Fruit fly (Drosophila melanogaster) whole organism, embryonic: ENCODE data around the gene CG15170.
A peak's percentile ranks its signal among the peaks of the same experiment; 100 is the strongest.

Experiments
- ATbp ChIP-seq: fragments of 200-800 bp; sonication (Bioruptor generic); optimal IDR thresholded peaks from 2 replicates; lab custom pipeline; 2017; ENCODE audit warnings: missing biosample characterization, mild to moderate bottlenecking, missing genetic modification characterization, missing genetic modification reagents
- Antp ChIP-seq: fragments of 200-800 bp; sonication (Bioruptor generic); optimal IDR thresholded peaks from 3 replicates; lab custom pipeline; 2016; ENCODE audit warnings: missing biosample characterization, missing genetic modification characterization
- Atf6 ChIP-seq: fragments of 200-800 bp; sonication (Bioruptor generic); IDR thresholded peaks from 2 replicates; pipeline ENCODE4 v1.3.6; 2022; ENCODE audit warnings: missing biosample characterization, missing genetic modification characterization
- BtbVII ChIP-seq: fragments of 200-800 bp; sonication (Bioruptor generic); optimal IDR thresholded peaks from 3 replicates; lab custom pipeline; 2017; ENCODE audit warnings: missing biosample characterization, mild to moderate bottlenecking, missing genetic modification characterization
- CG10209 ChIP-seq: fragments of 200-800 bp; sonication (Bioruptor generic); optimal IDR thresholded peaks from 3 replicates; lab custom pipeline; 2017; ENCODE audit warnings: missing biosample characterization, mild to moderate bottlenecking, missing genetic modification characterization, missing genetic modification reagents
- CG10267 ChIP-seq: fragments of 200-800 bp; sonication (Bioruptor generic); optimal IDR thresholded peaks from 2 replicates; lab custom pipeline; 2018; ENCODE audit warnings: missing biosample characterization, mild to moderate bottlenecking, missing genetic modification characterization, moderate library complexity
- CG10431 ChIP-seq: fragments of 200-800 bp; sonication (Bioruptor generic); optimal IDR thresholded peaks from 3 replicates; lab custom pipeline; 2018; ENCODE audit warnings: missing biosample characterization, mild to moderate bottlenecking, missing genetic modification characterization
- CG11093 ChIP-seq: fragments of 200-800 bp; sonication (Bioruptor generic); IDR thresholded peaks from 3 replicates; pipeline ENCODE4 v1.3.6; 2022; ENCODE audit warnings: missing biosample characterization, missing genetic modification characterization
- CG13296 ChIP-seq: fragments of 200-800 bp; sonication (Bioruptor generic); optimal IDR thresholded peaks from 3 replicates; lab custom pipeline; 2018; ENCODE audit warnings: missing biosample characterization, mild to moderate bottlenecking, missing genetic modification characterization
- CG1647 ChIP-seq: fragments of 200-800 bp; sonication (Bioruptor generic); optimal IDR thresholded peaks from 3 replicates; lab custom pipeline; 2016; ENCODE audit warnings: missing biosample characterization, missing genetic modification characterization
- CG17361 ChIP-seq: fragments of 200-800 bp; sonication (Bioruptor generic); IDR thresholded peaks from 3 replicates; pipeline ENCODE4 v1.3.6; 2022; ENCODE audit warnings: missing biosample characterization, missing genetic modification characterization
- CG17612 ChIP-seq: fragments of 200-800 bp; sonication (Bioruptor generic); IDR thresholded peaks from 2 replicates; pipeline ENCODE4 v1.3.6; 2022; ENCODE audit warnings: missing biosample characterization, missing genetic modification characterization
- CG17829 ChIP-seq: fragments of 200-800 bp; optimal IDR thresholded peaks from 2 replicates; lab custom pipeline; 2019; ENCODE audit warnings: missing biosample characterization, mild to moderate bottlenecking, missing genetic modification characterization, moderate library complexity
- CG17912 ChIP-seq: fragments of 200-800 bp; sonication (Bioruptor generic); optimal IDR thresholded peaks from 2 replicates; lab custom pipeline; 2018; ENCODE audit warnings: missing biosample characterization, mild to moderate bottlenecking, missing genetic modification characterization
- CG18262 ChIP-seq: fragments of 200-800 bp; optimal IDR thresholded peaks from 3 replicates; lab custom pipeline; 2019; ENCODE audit warnings: missing biosample characterization, mild to moderate bottlenecking, missing genetic modification characterization, moderate library complexity
- CG18619 ChIP-seq: fragments of 200-800 bp; sonication (Bioruptor generic); optimal IDR thresholded peaks from 3 replicates; lab custom pipeline; 2017; ENCODE audit warnings: missing biosample characterization, mild to moderate bottlenecking, missing genetic modification characterization
- CG2712 ChIP-seq: fragments of 200-800 bp; optimal IDR thresholded peaks from 3 replicates; lab custom pipeline; 2019; ENCODE audit warnings: missing biosample characterization, mild to moderate bottlenecking, missing genetic modification characterization, moderate library complexity
- CG30403 ChIP-seq: fragments of 200-800 bp; sonication (Bioruptor generic); optimal IDR thresholded peaks from 3 replicates; lab custom pipeline; 2016; ENCODE audit warnings: missing biosample characterization, missing genetic modification characterization
- CG4424 ChIP-seq: fragments of 200-800 bp; sonication (Bioruptor generic); optimal IDR thresholded peaks from 3 replicates; lab custom pipeline; 2016; ENCODE audit warnings: missing biosample characterization, missing genetic modification characterization
- CG9727 ChIP-seq: fragments of 200-800 bp; sonication (Bioruptor generic); optimal IDR thresholded peaks from 3 replicates; lab custom pipeline; 2017; ENCODE audit warnings: missing biosample characterization, mild to moderate bottlenecking, missing genetic modification characterization
- Dp ChIP-seq: fragments of 200-800 bp; sonication (Bioruptor generic); optimal IDR thresholded peaks from 2 replicates; lab custom pipeline; 2018; ENCODE audit warnings: missing biosample characterization, mild to moderate bottlenecking, missing genetic modification characterization, moderate library complexity
- Fer1 ChIP-seq: fragments of 200-800 bp; sonication (Bioruptor generic); optimal IDR thresholded peaks from 2 replicates; lab custom pipeline; 2017; ENCODE audit warnings: missing biosample characterization, mild to moderate bottlenecking, missing genetic modification characterization
- Gug ChIP-seq: fragments of 200-800 bp; sonication (Bioruptor generic); IDR thresholded peaks from 4 replicates; pipeline ENCODE4 v1.3.6; 2022; ENCODE audit warnings: missing biosample characterization, missing genetic modification characterization
- HLH54F ChIP-seq: fragments of 200-800 bp; sonication (Bioruptor generic); optimal IDR thresholded peaks from 3 replicates; lab custom pipeline; 2016; ENCODE audit warnings: missing biosample characterization, missing genetic modification characterization
- Hmr ChIP-seq: fragments of 200-800 bp; sonication (Bioruptor generic); optimal IDR thresholded peaks from 3 replicates; lab custom pipeline; 2017; ENCODE audit warnings: mild to moderate bottlenecking, missing biosample characterization, missing genetic modification reagents, missing genetic modification characterization
- Neu2 ChIP-seq: fragments of 200-800 bp; sonication (Bioruptor generic); optimal IDR thresholded peaks from 3 replicates; lab custom pipeline; 2016; ENCODE audit warnings: missing biosample characterization, missing genetic modification characterization, borderline replicate concordance
- Sin3A ChIP-seq: fragments of >200 bp; optimal IDR thresholded peaks from 2 replicates; lab custom pipeline; 2018
- Taf1 ChIP-seq: fragments of 200-800 bp; sonication (Bioruptor generic); IDR thresholded peaks from 2 replicates; pipeline ENCODE4 v1.3.6; 2022; ENCODE audit warnings: missing biosample characterization, missing genetic modification characterization
- Xbp1 ChIP-seq: fragments of 200-800 bp; sonication (Bioruptor generic); optimal IDR thresholded peaks from 3 replicates; lab custom pipeline; 2016; ENCODE audit warnings: missing biosample characterization, mild to moderate bottlenecking, missing genetic modification characterization
- Xrp1 ChIP-seq: fragments of 200-800 bp; sonication (Bioruptor generic); IDR thresholded peaks from 2 replicates; pipeline ENCODE4 v1.3.6; 2022; ENCODE audit warnings: missing biosample characterization, missing genetic modification characterization
- bcd ChIP-seq: fragments of 200-800 bp; sonication (Bioruptor generic); optimal IDR thresholded peaks from 2 replicates; lab custom pipeline; 2017; ENCODE audit warnings: missing biosample characterization, mild to moderate bottlenecking, missing genetic modification characterization
- cas ChIP-seq: fragments of 200-800 bp; sonication (Bioruptor generic); IDR thresholded peaks from 2 replicates; pipeline ENCODE4 v1.3.6; 2022; ENCODE audit warnings: missing biosample characterization, missing genetic modification characterization
- dmrt11E ChIP-seq: fragments of 200-800 bp; sonication (Bioruptor generic); optimal IDR thresholded peaks from 3 replicates; lab custom pipeline; 2018; ENCODE audit warnings: missing biosample characterization, mild to moderate bottlenecking, missing genetic modification characterization, moderate library complexity
- gro ChIP-seq: fragments of 200-800 bp; sonication (Bioruptor generic); optimal IDR thresholded peaks from 2 replicates; lab custom pipeline; 2016; ENCODE audit warnings: missing biosample characterization, missing genetic modification characterization
- hth ChIP-seq: fragments of >200 bp; optimal IDR thresholded peaks from 2 replicates; lab custom pipeline; 2017; ENCODE audit warnings: inconsistent platforms
- luna ChIP-seq: fragments of 200-800 bp; sonication (Bioruptor generic); optimal IDR thresholded peaks from 2 replicates; lab custom pipeline; 2016; ENCODE audit warnings: missing biosample characterization, missing genetic modification characterization
- mam ChIP-seq: fragments of 200-800 bp; sonication (Bioruptor generic); optimal IDR thresholded peaks from 3 replicates; lab custom pipeline; 2016; ENCODE audit warnings: missing biosample characterization, missing genetic modification characterization
- mld ChIP-seq: fragments of 200-800 bp; sonication (Bioruptor generic); IDR thresholded peaks from 3 replicates; pipeline ENCODE4 v1.3.6; 2022; ENCODE audit warnings: missing biosample characterization, missing genetic modification characterization; ENCODE audit not compliant: partially characterized antibody
- nmo ChIP-seq: fragments of 200-800 bp; sonication (Bioruptor generic); optimal IDR thresholded peaks from 2 replicates; lab custom pipeline; 2018; ENCODE audit warnings: missing biosample characterization, mild to moderate bottlenecking, missing genetic modification characterization, moderate library complexity
- oc ChIP-seq: fragments of 200-800 bp; sonication (Bioruptor generic); optimal IDR thresholded peaks from 2 replicates; lab custom pipeline; 2018; ENCODE audit warnings: missing biosample characterization, mild to moderate bottlenecking, missing genetic modification characterization, moderate library complexity
- pan ChIP-seq, 4 experiments: fragments of >200 bp in 3 of 4; fragments of 200-800 bp in 1 of 4; sonication (Bioruptor generic) in 1 of 4; optimal IDR thresholded peaks in 3 of 4; IDR thresholded peaks in 1 of 4; 2 replicates each; pipeline versions ENCODE4 v1.3.6 to Lab custom; 2017 to 2022; ENCODE audit warnings: missing biosample characterization in 2 of 4, missing genetic modification characterization in 2 of 4, mixed read lengths in 1 of 4
- prd ChIP-seq, 3 experiments: fragments of >200 bp in 2 of 3; fragments of 200-800 bp in 1 of 3; sonication (Bioruptor generic) in 1 of 3; optimal IDR thresholded peaks in 2 of 3; IDR thresholded peaks in 1 of 3; 2 replicates in 2 of 3; 3 replicates in 1 of 3; pipeline versions ENCODE4 v1.3.6 to Lab custom; 2017 to 2022; ENCODE audit warnings: missing biosample characterization in 1 of 3, missing genetic modification characterization in 1 of 3
- psq ChIP-seq: fragments of 200-800 bp; sonication (Bioruptor generic); optimal IDR thresholded peaks from 2 replicates; lab custom pipeline; 2017; ENCODE audit warnings: missing biosample characterization, missing genetic modification characterization
- schlank ChIP-seq: fragments of 200-800 bp; sonication (Bioruptor generic); optimal IDR thresholded peaks from 2 replicates; lab custom pipeline; 2018; ENCODE audit warnings: missing biosample characterization, mild to moderate bottlenecking, missing genetic modification characterization
- sens ChIP-seq: fragments of 200-800 bp; sonication (Bioruptor generic); peaks from one replicate; lab custom pipeline; 2016; ENCODE audit warnings: missing biosample characterization, missing genetic modification characterization
- seq ChIP-seq: fragments of 200-800 bp; sonication (Bioruptor generic); IDR thresholded peaks from 2 replicates; pipeline ENCODE4 v1.3.6; 2022; ENCODE audit warnings: missing biosample characterization, missing genetic modification characterization
- ssp ChIP-seq: fragments of 200-800 bp; sonication (Bioruptor generic); IDR thresholded peaks from 2 replicates; pipeline ENCODE4 v1.3.6; 2022; ENCODE audit warnings: missing biosample characterization, missing genetic modification characterization
- stc ChIP-seq: fragments of 200-800 bp; sonication (Bioruptor generic); IDR thresholded peaks from 2 replicates; pipeline ENCODE4 v1.3.6; 2022; ENCODE audit warnings: missing biosample characterization, missing genetic modification characterization
- unpg ChIP-seq: fragments of 200-800 bp; sonication (Bioruptor generic); optimal IDR thresholded peaks from 3 replicates; lab custom pipeline; 2018; ENCODE audit warnings: missing biosample characterization, mild to moderate bottlenecking, missing genetic modification characterization, moderate library complexity
- wek ChIP-seq: fragments of 200-800 bp; sonication (Bioruptor generic); optimal IDR thresholded peaks from 3 replicates; lab custom pipeline; 2018; ENCODE audit warnings: missing biosample characterization, mild to moderate bottlenecking, missing genetic modification characterization, moderate library complexity
- zfh2 ChIP-seq: fragments of 200-800 bp; sonication (Bioruptor generic); optimal IDR thresholded peaks from 2 replicates; lab custom pipeline; 2016; ENCODE audit warnings: missing biosample characterization, missing genetic modification characterization

CG15170 gene

DNA sequence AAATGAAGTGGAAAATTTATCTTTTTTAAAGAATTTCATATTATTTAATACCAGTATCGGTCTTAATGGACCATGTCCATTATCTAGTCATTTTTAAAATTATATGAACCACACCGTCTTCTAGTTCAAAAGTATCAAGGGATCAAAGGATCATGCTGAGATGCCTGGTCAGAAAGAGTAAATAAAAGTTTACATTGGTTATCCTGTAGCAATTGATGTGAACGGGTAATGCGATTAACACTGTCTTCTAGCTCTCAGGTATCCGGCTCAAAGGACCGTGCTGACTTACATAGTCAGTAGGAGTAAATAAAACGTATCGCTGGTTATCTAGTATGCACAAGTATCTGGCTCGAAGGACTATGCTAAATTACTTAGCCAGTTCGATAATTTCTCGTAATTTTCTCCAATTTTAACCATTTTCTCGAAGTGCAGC lies 29.1 kb upstream of the CG15170 start (continued):
- TF ChIP-seq oc (tag; lab: Kevin White, UChicago) = no peak
- TF ChIP-seq mld (GFP tag; lab: Robert Waterston, UW) = no peak
- no peak for TF ChIP-seq Dp (GFP tag; lab: Kevin White, UChicago)
- no peak for TF ChIP-seq pan (optimal IDR thresholded peaks at IDR 0.05; lab: Kevin White, UChicago)
- TF ChIP-seq pan (GFP tag; optimal IDR thresholded peaks at IDR 0.05 in 1 of 2, IDR thresholded peaks at IDR 0.05 in 1 of 2) = no peak
- no peak for TF ChIP-seq CG1647 (GFP tag; lab: Kevin White, UChicago)
- peak; percentile 44 for TF ChIP-seq mam (GFP tag; lab: Kevin White, UChicago)
- TF ChIP-seq zfh2 (GFP tag; lab: Kevin White, UChicago) = peak; percentile 13
- TF ChIP-seq nmo (GFP tag; lab: Kevin White, UChicago) = peak; percentile 15
- TF ChIP-seq HLH54F = peak; percentile 28
- peak; percentile 14 for TF ChIP-seq CG10267 (tag; lab: Kevin White, UChicago)
- peak; percentile 9 for TF ChIP-seq Xbp1
- no peak for TF ChIP-seq Neu2 (GFP tag; lab: Kevin White, UChicago)
- peak; percentile 25 for TF ChIP-seq CG10209 (GFP tag; lab: Kevin White, UChicago)
- no peak for TF ChIP-seq CG11093 (GFP tag; lab: Robert Waterston, UW)
- no peak for TF ChIP-seq unpg
- peak; percentile 4 for TF ChIP-seq CG17829 (tag; lab: Kevin White, UChicago)
- peak; percentile 19; the same call in 1 of the 2 replicates for TF ChIP-seq seq (GFP tag; lab: Robert Waterston, UW)
- peak; percentile 70; the same call in 2 of the 3 replicates for TF ChIP-seq CG17361 (GFP tag; lab: Robert Waterston, UW)
- TF ChIP-seq Fer1 (GFP tag; lab: Kevin White, UChicago) = peak; percentile 24
- no peak for TF ChIP-seq Gug (GFP tag; lab: Robert Waterston, UW)
- TF ChIP-seq prd (optimal IDR thresholded peaks at IDR 0.05; lab: Kevin White, UChicago) = no peak
- peak; percentile 5; the same call in 1 of the 3 replicates for TF ChIP-seq prd (GFP tag; IDR thresholded peaks at IDR 0.05; lab: Robert Waterston, UW)
- no peak for TF ChIP-seq luna (GFP tag; lab: Kevin White, UChicago)
- TF ChIP-seq CG10431 (GFP tag; lab: Kevin White, UChicago) = no peak
- TF ChIP-seq CG30403 (GFP tag; lab: Kevin White, UChicago) = peak; percentile 56
- peak; percentile 52 for TF ChIP-seq CG18262 (tag; lab: Kevin White, UChicago)
- no peak for TF ChIP-seq ssp (GFP tag; lab: Robert Waterston, UW)
- peak; percentile 50 for TF ChIP-seq CG9727
- TF ChIP-seq sens (GFP tag; lab: Kevin White, UChicago) = peak; percentile 84
- TF ChIP-seq bcd (GFP tag; lab: Kevin White, UChicago) = peak; percentile 15
- peak; percentile 35 for TF ChIP-seq CG4424
- peak; percentile 48 for TF ChIP-seq CG18619 (GFP tag; lab: Kevin White, UChicago)
- TF ChIP-seq CG17612 = 0 out of 2 replicates have a peak, but pooled peaks have one; percentile 6
- TF ChIP-seq stc = no peak
- TF ChIP-seq CG2712 (tag; lab: Kevin White, UChicago) = no peak
- TF ChIP-seq BtbVII (GFP tag; lab: Kevin White, UChicago) = peak; percentile 18
- no peak for TF ChIP-seq gro (GFP tag; lab: Kevin White, UChicago)
- TF ChIP-seq Xrp1 = no peak
- TF ChIP-seq Sin3A = no peak
- no peak for TF ChIP-seq schlank
- TF ChIP-seq ATbp (GFP tag; lab: Kevin White, UChicago) = no peak
- TF ChIP-seq Taf1 (GFP tag; lab: Robert Waterston, UW) = no peak
- TF ChIP-seq cas (GFP tag; lab: Robert Waterston, UW) = no peak
- no peak for TF ChIP-seq wek
- TF ChIP-seq dmrt11E = no peak
- TF ChIP-seq Hmr (GFP tag; lab: Kevin White, UChicago) = peak; percentile 54
- TF ChIP-seq CG17912 = no peak
- no peak for TF ChIP-seq Antp
- no peak for TF ChIP-seq psq
- no peak for TF ChIP-seq hth (lab: Kevin White, UChicago)
- no peak for TF ChIP-seq Atf6 (GFP tag; lab: Robert Waterston, UW)
- peak; percentile 11 for TF ChIP-seq CG13296 (GFP tag; lab: Kevin White, UChicago)
